Worm (Caenorhabditis elegans) whole organism, L4/young adult: ENCODE results near the gene F27D9.7.

Experiments used
- W03F9.2 ChIP-seq: fragments of 150-350 bp; optimal IDR thresholded peaks from 2 replicates; lab custom pipeline; 2014; ENCODE audit warnings: missing biosample characterization, missing genetic modification characterization
- dao-5 ChIP-seq: sonication (generic microtip); optimal IDR thresholded peaks from 2 replicates; lab custom pipeline; 2016; ENCODE audit warnings: missing genotype, missing genetic modification characterization, moderate library complexity, missing compliant biosample characterization
- him-1 ChIP-seq: sonication (generic microtip); optimal IDR thresholded peaks from 2 replicates; lab custom pipeline; 2016; ENCODE audit warnings: missing genotype, missing genetic modification reagents, missing genetic modification characterization, missing compliant biosample characterization

F27D9.7 gene

DNA sequence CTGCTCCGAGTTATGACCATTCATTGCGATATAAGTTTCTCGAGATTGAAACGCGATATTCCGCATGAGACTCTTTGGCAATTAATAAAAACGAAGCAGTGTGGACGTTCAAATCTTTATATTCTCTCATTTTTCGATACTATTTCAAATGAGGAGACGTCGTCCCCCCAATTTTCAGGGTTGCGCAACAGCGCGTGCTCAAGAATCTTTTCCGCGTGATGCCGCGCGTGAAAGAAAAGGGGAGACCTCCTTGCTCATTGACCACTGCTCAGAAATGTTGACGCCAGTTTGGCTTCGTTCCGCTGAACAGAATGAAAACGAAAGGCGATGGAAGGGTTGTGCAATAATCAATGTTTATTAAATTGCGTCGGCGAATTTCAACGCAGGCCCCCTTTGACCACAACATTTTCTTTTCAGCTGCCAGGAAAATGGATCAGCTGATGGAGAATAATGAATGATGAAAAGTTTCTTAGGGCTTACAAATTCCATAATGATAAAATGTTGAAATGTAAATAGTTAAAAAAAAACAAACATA lies 15.0 kb downstream of the F27D9.7 start:
- TF ChIP-seq W03F9.2 (tag; lab: Kevin White, UChicago), result no peak
- no peak for TF ChIP-seq dao-5 (tag; lab: Kevin White, UChicago)
- TF ChIP-seq him-1 (tag; lab: Kevin White, UChicago), result no peak

DNA sequence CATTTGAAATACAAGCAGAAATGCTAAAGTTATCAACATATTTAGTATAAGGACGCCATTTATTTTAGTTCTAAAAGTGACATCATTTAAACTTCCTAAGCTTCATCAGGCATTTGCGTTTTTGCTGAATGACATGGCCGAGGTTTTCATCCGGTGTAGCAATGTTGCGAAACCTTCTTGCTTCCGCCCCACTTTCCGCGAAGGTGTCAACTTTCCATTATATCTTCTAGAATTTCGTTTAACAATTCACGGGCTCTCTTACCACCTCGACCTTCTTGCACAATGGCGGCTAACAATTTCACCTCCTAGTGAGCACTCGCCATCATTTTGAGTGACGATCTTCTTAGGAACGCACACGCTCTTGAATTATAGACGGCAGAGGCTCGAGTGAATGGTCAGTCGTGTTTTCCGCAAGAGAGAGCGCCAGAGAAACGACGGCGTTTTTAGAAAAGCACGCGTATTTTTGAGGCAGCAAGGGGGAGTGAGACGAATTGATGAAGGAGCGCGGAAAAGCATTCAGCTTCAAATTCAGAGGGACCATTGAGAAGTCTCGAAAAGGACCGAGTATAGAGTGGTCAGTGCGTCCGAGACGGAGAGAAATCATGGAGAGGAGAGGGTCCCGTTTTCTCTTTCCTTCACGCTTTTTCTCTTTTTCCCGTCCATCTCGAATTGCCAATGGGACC lies 16.7 kb downstream of the F27D9.7 start:
- TF ChIP-seq dao-5 (tag; lab: Kevin White, UChicago), result no peak
- no peak for TF ChIP-seq W03F9.2 (tag; lab: Kevin White, UChicago)
- peak; percentile 30 for TF ChIP-seq him-1 (tag; lab: Kevin White, UChicago)

DNA sequence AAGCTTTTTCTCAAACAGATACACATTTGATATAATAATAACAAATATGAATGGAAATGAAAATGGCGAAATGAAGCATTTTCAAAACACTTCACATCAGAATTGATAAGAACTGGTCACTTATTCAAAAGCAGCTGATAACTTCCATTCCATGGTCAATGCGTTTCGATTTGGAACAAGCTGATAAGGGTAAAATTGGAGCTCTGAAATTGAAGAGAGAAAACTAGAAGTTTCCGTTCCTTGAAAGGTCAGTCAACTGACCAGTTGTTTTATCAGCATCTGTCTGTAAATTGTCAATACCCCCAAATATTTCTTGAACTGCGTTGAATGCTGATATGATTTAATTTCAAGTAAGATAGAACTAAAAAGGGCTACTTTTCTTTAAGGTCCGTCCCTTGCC lies 18.2 kb downstream of the F27D9.7 start:
- TF ChIP-seq dao-5 (tag; lab: Kevin White, UChicago) (no peak), W03F9.2 (tag; lab: Kevin White, UChicago) (no peak), him-1 (tag; lab: Kevin White, UChicago) (no peak)

DNA sequence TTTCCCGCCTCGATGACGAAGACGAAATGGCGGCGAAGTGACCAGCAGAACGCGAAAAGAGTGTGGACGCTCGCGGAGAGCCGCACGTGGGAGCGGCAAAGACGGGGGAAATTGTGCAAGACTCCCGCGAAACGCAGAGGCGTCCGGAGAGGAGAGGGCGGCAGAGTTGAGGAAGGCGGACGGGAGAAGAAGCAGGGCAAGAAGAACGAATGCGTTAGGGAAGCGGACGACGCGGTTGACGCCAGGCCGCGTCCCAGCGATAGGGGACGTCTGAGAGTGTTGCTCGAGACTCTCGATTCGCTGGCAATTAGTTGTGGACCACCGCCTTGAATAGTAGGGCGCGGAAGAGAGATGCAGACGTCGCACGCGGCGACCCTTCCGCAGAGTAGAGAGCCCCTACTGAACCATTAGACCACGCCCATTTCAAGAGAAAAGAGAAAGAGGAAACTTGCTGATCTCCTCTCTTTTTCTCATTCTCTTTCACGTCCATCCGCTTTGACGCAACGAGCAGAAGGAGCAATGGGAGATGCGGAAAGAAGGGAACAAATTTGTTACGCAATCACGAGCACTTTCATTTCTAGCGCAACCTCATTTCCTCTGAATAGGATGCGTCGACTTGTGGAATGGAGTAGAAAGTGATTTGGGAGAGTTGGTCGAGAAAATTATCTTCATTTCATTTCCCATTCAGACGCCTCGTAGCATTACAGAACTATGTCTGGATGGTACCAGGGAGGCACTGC lies 19.2 kb downstream of the F27D9.7 start:
- TF ChIP-seq dao-5 (tag; lab: Kevin White, UChicago), result no peak
- no peak for TF ChIP-seq W03F9.2 (tag; lab: Kevin White, UChicago)
- no peak for TF ChIP-seq him-1 (tag; lab: Kevin White, UChicago)

DNA sequence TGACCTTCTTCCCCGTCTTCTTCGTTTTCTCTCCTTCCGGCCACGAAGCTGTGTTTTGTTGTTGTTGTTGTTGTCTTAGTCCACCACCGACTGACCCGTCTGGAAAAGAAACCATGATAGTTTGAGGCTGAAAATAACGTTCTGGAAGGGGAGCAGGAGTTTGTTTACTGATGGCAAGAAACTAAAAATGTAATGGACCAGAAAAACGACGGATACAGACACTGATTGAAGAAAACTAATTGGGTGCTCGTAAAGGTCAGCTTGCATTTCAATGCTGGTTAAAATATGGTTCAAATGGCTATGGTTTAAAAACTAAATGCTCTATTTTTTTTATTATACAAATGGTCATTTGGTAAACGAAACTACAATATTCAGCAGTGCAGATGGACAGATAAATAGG lies 25.2 kb downstream of the F27D9.7 start, which contains the start of gene F26A10.2:
F26A10.2 (minus strand) TSS at position 101 of the 400 bp plus-strand sequence.
- TF ChIP-seq W03F9.2 (tag; lab: Kevin White, UChicago), result no peak
- TF ChIP-seq him-1 (tag; lab: Kevin White, UChicago), result no peak
- TF ChIP-seq dao-5 (tag; lab: Kevin White, UChicago), result no peak

DNA sequence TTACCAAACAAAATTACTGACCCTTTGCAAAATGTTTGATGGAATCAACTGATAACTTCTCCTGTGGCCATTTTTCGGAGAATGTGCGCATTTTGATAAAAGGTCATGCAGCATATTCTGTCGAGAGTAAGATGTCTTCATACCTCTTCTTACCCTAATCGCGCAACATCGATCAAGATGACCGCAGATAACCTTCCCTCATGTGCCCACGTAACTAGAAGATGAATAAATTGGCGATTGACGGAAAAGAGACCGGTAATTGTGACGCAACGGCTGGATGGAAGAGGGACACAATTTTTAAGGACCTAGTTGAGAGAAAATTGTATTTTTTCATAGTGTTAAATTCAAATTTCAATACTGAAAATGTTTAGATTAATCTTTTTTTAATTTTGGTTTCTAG lies 29.7 kb downstream of the F27D9.7 start:
- no peak for TF ChIP-seq him-1 (tag; lab: Kevin White, UChicago)
- TF ChIP-seq W03F9.2 (tag; lab: Kevin White, UChicago), result no peak
- no peak for TF ChIP-seq dao-5 (tag; lab: Kevin White, UChicago)

DNA sequence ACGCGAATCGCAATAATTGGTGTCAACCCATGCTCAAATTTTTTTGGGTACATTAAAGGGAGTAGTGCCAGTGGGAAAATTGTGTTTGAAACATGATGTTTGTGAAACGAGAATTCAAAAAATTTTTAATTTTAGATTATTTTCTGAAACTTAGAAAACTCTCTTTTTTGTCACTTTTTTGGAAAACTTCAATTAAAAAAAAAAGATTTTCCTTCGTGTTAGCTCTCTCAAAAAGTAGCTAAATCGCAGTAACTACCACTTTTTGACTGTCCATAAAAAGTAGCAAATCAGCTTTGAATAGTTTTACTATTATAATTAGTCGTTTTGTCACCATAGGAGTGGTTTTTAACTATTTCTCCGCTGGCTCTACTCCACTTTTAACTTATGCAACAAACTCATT lies 30.2 kb downstream of the F27D9.7 start:
- TF ChIP-seq W03F9.2 (tag; lab: Kevin White, UChicago) (no peak), dao-5 (tag; lab: Kevin White, UChicago) (no peak), him-1 (tag; lab: Kevin White, UChicago) (no peak)

DNA sequence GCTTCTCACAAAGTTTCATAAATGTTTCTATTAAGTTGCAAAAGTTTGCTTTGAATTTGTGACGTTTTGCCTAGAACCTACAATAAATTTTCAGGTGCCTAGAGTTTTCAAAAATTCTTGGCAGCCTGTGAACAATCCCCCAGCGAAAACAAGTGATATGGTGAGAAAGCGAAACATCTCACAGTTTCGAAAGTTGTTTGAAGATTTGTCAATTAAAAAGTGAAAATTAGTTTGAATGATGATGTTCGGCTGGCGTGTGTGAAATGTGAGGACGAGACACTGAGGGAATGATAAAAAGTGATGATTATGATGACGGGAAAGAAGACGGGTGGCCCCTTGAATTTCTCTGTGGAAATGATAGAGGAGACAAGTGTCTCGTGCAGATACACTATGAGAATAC lies 31.8 kb downstream of the F27D9.7 start:
- TF ChIP-seq W03F9.2 (tag; lab: Kevin White, UChicago) (no peak), him-1 (tag; lab: Kevin White, UChicago) (no peak), dao-5 (tag; lab: Kevin White, UChicago) (no peak)

DNA sequence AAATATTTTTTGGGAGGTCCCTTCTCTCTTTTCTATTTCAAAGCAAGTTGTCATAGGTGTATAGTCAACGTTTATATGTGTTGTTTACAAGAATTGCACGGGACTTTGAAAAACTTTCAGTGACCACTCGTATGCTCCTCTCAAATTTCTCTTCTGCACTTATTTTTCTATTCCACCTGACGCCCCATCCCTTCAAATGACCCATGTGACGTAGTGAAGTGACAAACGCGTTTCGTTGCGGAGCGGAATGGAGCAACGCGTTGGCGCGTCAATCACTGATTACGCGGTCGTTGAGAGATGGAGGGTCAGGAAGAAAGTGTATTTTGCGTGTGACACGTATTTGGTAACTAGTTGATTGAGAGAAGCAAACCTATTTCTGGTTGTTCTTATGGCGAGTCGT lies 34.5 kb downstream of the F27D9.7 start:
- TF ChIP-seq W03F9.2 (tag; lab: Kevin White, UChicago), result no peak
- TF ChIP-seq him-1 (tag; lab: Kevin White, UChicago), result no peak
- no peak for TF ChIP-seq dao-5 (tag; lab: Kevin White, UChicago)

DNA sequence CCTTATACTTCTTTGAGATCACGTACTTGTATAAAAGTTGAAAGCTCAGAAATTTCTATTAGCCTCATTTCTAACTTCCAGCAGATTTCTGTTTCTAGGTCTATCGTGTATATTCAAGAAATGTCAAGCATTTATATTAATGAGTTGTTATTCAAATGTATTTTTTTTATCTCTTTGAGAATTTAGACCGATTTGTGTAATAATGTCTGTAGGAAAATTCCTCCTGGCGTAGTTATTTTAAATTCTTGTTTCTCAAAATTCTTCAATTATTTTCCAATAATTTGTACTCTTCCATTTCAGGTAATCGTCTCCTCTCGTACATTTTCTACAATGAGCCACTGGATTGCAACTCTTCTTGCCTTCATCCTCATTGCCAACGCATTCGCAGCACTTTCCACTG lies 43.2 kb downstream of the F27D9.7 start, which contains the start of gene nlp-61:
nlp-61 (plus strand) TSS at position 301 of the 400 bp plus-strand sequence.
- no peak for TF ChIP-seq W03F9.2 (tag; lab: Kevin White, UChicago)
- TF ChIP-seq him-1 (tag; lab: Kevin White, UChicago), result no peak
- no peak for TF ChIP-seq dao-5 (tag; lab: Kevin White, UChicago)
